Worm (Caenorhabditis elegans): ENCODE measurements around the gene bgnt-1.5.

DNA sequence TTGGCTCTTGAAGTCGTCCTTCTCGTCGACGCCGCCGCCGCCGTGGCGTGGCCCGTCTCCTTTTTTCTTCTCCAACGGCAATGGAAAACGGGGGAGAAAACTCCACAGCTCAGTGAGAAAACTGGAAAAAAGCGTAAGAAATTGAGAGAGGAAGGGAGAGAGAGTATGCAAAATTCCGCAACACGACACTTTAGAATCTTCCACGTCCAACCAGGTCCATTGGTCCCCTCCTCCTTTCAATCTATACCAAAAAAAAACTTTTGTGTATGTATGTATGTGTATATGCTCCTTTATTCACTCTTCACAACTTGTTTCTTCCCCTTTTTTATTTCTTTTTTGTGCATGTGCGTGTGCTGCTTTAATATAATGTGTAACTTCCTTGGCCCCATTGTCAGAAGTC lies 23.1 kb downstream of the bgnt-1.5 start:
- TF ChIP-seq him-1 (tag; optimal IDR thresholded peaks at IDR 0.05) (no peak), dao-5 (tag; optimal IDR thresholded peaks at IDR 0.05) (no peak)

Data from whole organism, L4/young adult.